Worm (Caenorhabditis elegans) whole organism, L4 larva: Measurements from ENCODE around the gene F16G10.11.

Experiments
- F10B5.3 ChIP-seq: sonication (generic microtip); optimal IDR thresholded peaks from 2 replicates; lab custom pipeline; 2016; ENCODE audit warnings: mild to moderate bottlenecking, missing genetic modification characterization, missing compliant biosample characterization
- R02D3.7 ChIP-seq: fragments of 150-350 bp; sonication (generic microtip); optimal IDR thresholded peaks from 3 replicates; lab custom pipeline; 2014; ENCODE audit warnings: missing biosample characterization, missing genetic modification characterization
- Y48G9A.11 ChIP-seq: fragments of 200-800 bp; sonication (Bioruptor generic); IDR thresholded peaks from 2 replicates; pipeline ENCODE4 v1.3.6; 2022; ENCODE audit warnings: missing genetic modification reagents, missing genetic modification characterization, missing compliant biosample characterization
- Y5F2A.4 ChIP-seq: fragments of 200-800 bp; sonication (Bioruptor generic); optimal IDR thresholded peaks from 2 replicates; lab custom pipeline; 2018; ENCODE audit warnings: mild to moderate bottlenecking, missing genetic modification characterization, missing compliant biosample characterization
- Y75B8A.6 ChIP-seq: fragments of 200-800 bp; sonication (Bioruptor generic); IDR thresholded peaks from 2 replicates; pipeline ENCODE4 v1.3.6; 2022; ENCODE audit warnings: missing genetic modification reagents, missing genetic modification characterization, missing compliant biosample characterization
- ZK337.2 ChIP-seq: fragments of 200-800 bp; sonication (Bioruptor generic); IDR thresholded peaks from 2 replicates; pipeline ENCODE4 v1.3.6; 2022; ENCODE audit warnings: missing genetic modification reagents, missing genetic modification characterization, missing compliant biosample characterization
- ZK546.5 ChIP-seq, 2 experiments: sonication (generic microtip); optimal IDR thresholded peaks; 2 replicates each; lab custom pipeline; 2017; ENCODE audit warnings: missing biosample characterization in 2 of 2, missing genetic modification characterization in 2 of 2
- arid-1 ChIP-seq: fragments of 200-800 bp; sonication (Bioruptor generic); conservative IDR thresholded peaks from 2 replicates; pipeline ENCODE4 v1.3.6; 2022; ENCODE audit warnings: missing genetic modification reagents, missing genetic modification characterization, missing compliant biosample characterization
- ceh-44 ChIP-seq: fragments of 200-800 bp; sonication (Bioruptor generic); IDR thresholded peaks from 2 replicates; pipeline ENCODE4 v1.3.6; 2022; ENCODE audit warnings: missing genetic modification reagents, missing genetic modification characterization, missing compliant biosample characterization
- ceh-62 ChIP-seq: sonication (generic microtip); optimal IDR thresholded peaks from 2 replicates; lab custom pipeline; 2017; ENCODE audit warnings: missing biosample characterization, missing genetic modification characterization
- ces-1 ChIP-seq: fragments of 150-350 bp; sonication (generic microtip); optimal IDR thresholded peaks from 4 replicates; lab custom pipeline; 2014; ENCODE audit warnings: missing biosample characterization, missing genetic modification reagents, missing genetic modification characterization
- cey-2 ChIP-seq: sonication (generic microtip); optimal IDR thresholded peaks from 3 replicates; lab custom pipeline; 2017; ENCODE audit warnings: missing genetic modification characterization, mild to moderate bottlenecking, missing compliant biosample characterization, antibody characterized with exemption, borderline replicate concordance; ENCODE audit not compliant: insufficient read depth
- daf-16 ChIP-seq, 3 experiments: sonication (generic microtip); optimal IDR thresholded peaks; 2 replicates each; lab custom pipeline; 2016 to 2017; ENCODE audit warnings: missing genetic modification characterization in 3 of 3, missing genetic modification reagents in 3 of 3, mild to moderate bottlenecking in 2 of 3, missing compliant biosample characterization in 2 of 3, missing biosample characterization in 1 of 3, moderate library complexity in 1 of 3
- daf-8 ChIP-seq: fragments of 200-800 bp; sonication (Bioruptor generic); IDR thresholded peaks from 2 replicates; pipeline ENCODE4 v1.3.6; 2022; ENCODE audit warnings: missing genetic modification characterization, missing compliant biosample characterization
- dmd-8 ChIP-seq: fragments of 200-800 bp; sonication (Bioruptor generic); IDR thresholded peaks from 2 replicates; pipeline ENCODE4 v1.3.6; 2022; ENCODE audit warnings: missing genetic modification characterization, missing compliant biosample characterization
- dmd-9 ChIP-seq: fragments of 200-800 bp; sonication (Bioruptor generic); IDR thresholded peaks from 2 replicates; pipeline ENCODE4 v1.3.6; 2022; ENCODE audit warnings: missing genetic modification reagents, missing genetic modification characterization, missing compliant biosample characterization
- dve-1 ChIP-seq: sonication (generic microtip); optimal IDR thresholded peaks from 2 replicates; lab custom pipeline; 2017; ENCODE audit warnings: antibody characterized with exemption, mild to moderate bottlenecking, missing genetic modification characterization, missing compliant biosample characterization; ENCODE audit not compliant: insufficient read depth
- egl-27 ChIP-seq: sonication (generic microtip); optimal IDR thresholded peaks from 3 replicates; lab custom pipeline; 2017; ENCODE audit warnings: missing biosample characterization, missing genetic modification reagents, missing genetic modification characterization
- fkh-10 ChIP-seq: fragments of 150-350 bp; optimal IDR thresholded peaks from 2 replicates; lab custom pipeline; 2014; ENCODE audit warnings: missing biosample characterization, missing genetic modification reagents, missing genetic modification characterization
- fos-1 ChIP-seq: fragments of 150-350 bp; optimal IDR thresholded peaks from 2 replicates; lab custom pipeline; 2014; ENCODE audit warnings: missing biosample characterization, missing genetic modification characterization
- lsy-2 ChIP-seq, 2 experiments: fragments of 150-350 bp in 1 of 2; sonication (generic microtip) in 1 of 2; optimal IDR thresholded peaks; 2 replicates each; lab custom pipeline; 2014 to 2017; ENCODE audit warnings: missing biosample characterization in 2 of 2, missing genetic modification characterization in 2 of 2
- nhr-10 ChIP-seq: fragments of 150-350 bp; optimal IDR thresholded peaks from 2 replicates; lab custom pipeline; 2014; ENCODE audit warnings: missing biosample characterization, missing genetic modification characterization
- nhr-28 ChIP-seq: fragments of 150-350 bp; optimal IDR thresholded peaks from 2 replicates; lab custom pipeline; 2014; ENCODE audit warnings: missing biosample characterization, missing genetic modification characterization
- nhr-42 ChIP-seq: fragments of 200-800 bp; sonication (Bioruptor generic); IDR thresholded peaks from 2 replicates; pipeline ENCODE4 v1.3.6; 2022; ENCODE audit warnings: missing genetic modification characterization, missing compliant biosample characterization
- pha-4 ChIP-seq, 2 experiments: fragments of 150-350 bp in 1 of 2; fragments of 200-800 bp in 1 of 2; sonication (Bioruptor generic) in 1 of 2; IDR thresholded peaks in 1 of 2; optimal IDR thresholded peaks in 1 of 2; 2 replicates each; pipeline versions ENCODE4 v1.3.6 to Lab custom; 2014 to 2022; ENCODE audit warnings: missing genetic modification characterization in 2 of 2, missing genetic modification reagents in 2 of 2, missing biosample characterization in 1 of 2, missing compliant biosample characterization in 1 of 2
- php-3 ChIP-seq: fragments of 200-800 bp; sonication (Bioruptor generic); IDR thresholded peaks from 2 replicates; pipeline ENCODE4 v1.3.6; 2022; ENCODE audit warnings: missing genetic modification reagents, missing genetic modification characterization, missing compliant biosample characterization
- pqm-1 ChIP-seq: sonication (generic microtip); optimal IDR thresholded peaks from 2 replicates; lab custom pipeline; 2017; ENCODE audit warnings: missing biosample characterization, missing genetic modification characterization
- snpc-1.2 ChIP-seq: fragments of 200-800 bp; sonication (Bioruptor generic); IDR thresholded peaks from 2 replicates; pipeline ENCODE4 v1.3.6; 2022; ENCODE audit warnings: missing genetic modification reagents, missing genetic modification characterization, missing compliant biosample characterization
- snpc-4 ChIP-seq: fragments of 150-350 bp; optimal IDR thresholded peaks from 2 replicates; lab custom pipeline; 2014; ENCODE audit warnings: missing biosample characterization, missing genetic modification characterization
- spr-1 ChIP-seq: sonication (generic microtip); optimal IDR thresholded peaks from 2 replicates; lab custom pipeline; 2016; ENCODE audit warnings: mild to moderate bottlenecking, missing genetic modification characterization, missing compliant biosample characterization
- tag-97 ChIP-seq: fragments of 200-800 bp; sonication (Bioruptor generic); IDR thresholded peaks from 2 replicates; pipeline ENCODE4 v1.3.6; 2022; ENCODE audit warnings: missing genetic modification characterization, missing compliant biosample characterization
- tra-1 ChIP-seq: fragments of 200-800 bp; sonication (Bioruptor generic); IDR thresholded peaks from 2 replicates; pipeline ENCODE4 v1.3.6; 2022; ENCODE audit warnings: missing genetic modification reagents, missing genetic modification characterization, missing compliant biosample characterization
- unc-62 ChIP-seq, 3 experiments: fragments of 150-350 bp in 1 of 3; sonication (generic microtip); optimal IDR thresholded peaks in 2 of 3; peaks in 1 of 3; 1 replicate in 1 of 3; 2 replicates in 2 of 3; lab custom pipeline; 2014 to 2017; ENCODE audit warnings: missing biosample characterization in 3 of 3, missing genetic modification characterization in 3 of 3, missing genetic modification reagents in 3 of 3, missing genotype in 1 of 3
- vab-7 ChIP-seq: fragments of 200-800 bp; sonication (Bioruptor generic); IDR thresholded peaks from 2 replicates; pipeline ENCODE4 v1.3.6; 2022; ENCODE audit warnings: missing genetic modification reagents, missing genetic modification characterization, missing compliant biosample characterization
- zfp-3 ChIP-seq: fragments of 200-800 bp; sonication (Bioruptor generic); conservative IDR thresholded peaks from 2 replicates; pipeline ENCODE4 v1.3.6; 2022; ENCODE audit warnings: missing genetic modification reagents, missing genetic modification characterization, missing compliant biosample characterization
- zip-11 ChIP-seq: fragments of 200-800 bp; sonication (Bioruptor generic); IDR thresholded peaks from 2 replicates; pipeline ENCODE4 v1.3.6; 2022; ENCODE audit warnings: missing genetic modification characterization, missing compliant biosample characterization

F16G10.11 gene

ce11 chrII:2415439-2415838 lies 21.7 kb upstream of the F16G10.11 start, which contains the start of gene fbxa-4 (continued):
- no peak for TF ChIP-seq dmd-8 (GFP tag; lab: Robert Waterston, UW)
- TF ChIP-seq, all 104 proteins: peak for 10

ce11 chrII:2412649-2413048 lies 18.9 kb upstream of the F16G10.11 start, which contains the start of gene fbxa-182:
Gene fbxa-182, minus strand, starts transcription at chrII:2412749.
- no peak for TF ChIP-seq vab-7 (GFP tag; lab: Robert Waterston, UW)
- TF ChIP-seq ces-1 (GFP tag; lab: Kevin White, UChicago): no peak
- no peak for TF ChIP-seq zip-11 (GFP tag; lab: Robert Waterston, UW)
- no peak for TF ChIP-seq fkh-10 (GFP tag; lab: Kevin White, UChicago)
- no peak for TF ChIP-seq snpc-1.2 (GFP tag; lab: Robert Waterston, UW)
- no peak for TF ChIP-seq zfp-3
- no peak for TF ChIP-seq lsy-2 (tag; optimal IDR thresholded peaks at IDR 0.05; lab: Kevin White, UChicago)
- TF ChIP-seq spr-1 (tag; lab: Kevin White, UChicago): no peak
- TF ChIP-seq dmd-9 (GFP tag; lab: Robert Waterston, UW): no peak
- TF ChIP-seq unc-62 (GFP tag; optimal IDR thresholded peaks at IDR 0.05 in 1 of 2; lab: Kevin White, UChicago): peak in 1 of 2 experiments; percentile 9
- TF ChIP-seq unc-62 (tag; optimal IDR thresholded peaks at IDR 0.05; lab: Kevin White, UChicago): no peak
- TF ChIP-seq F10B5.3 (tag; lab: Kevin White, UChicago): no peak
- 0 out of 2 replicates have a peak, but pooled peaks have one; percentile 23 for TF ChIP-seq php-3
- TF ChIP-seq ZK337.2 (GFP tag; lab: Robert Waterston, UW): no peak
- no peak for TF ChIP-seq tra-1 (GFP tag; lab: Robert Waterston, UW)
- no peak for TF ChIP-seq nhr-42 (GFP tag; lab: Robert Waterston, UW)
- TF ChIP-seq Y75B8A.6 (GFP tag; lab: Robert Waterston, UW): no peak
- TF ChIP-seq fos-1 (tag; lab: Kevin White, UChicago): no peak
- peak; percentile 19 for TF ChIP-seq nhr-28 (tag; lab: Kevin White, UChicago)
- TF ChIP-seq Y5F2A.4: no peak
- TF ChIP-seq nhr-10 (tag; lab: Kevin White, UChicago): no peak
- no peak for TF ChIP-seq arid-1
- no peak for TF ChIP-seq daf-8 (GFP tag; lab: Robert Waterston, UW)
- no peak for TF ChIP-seq tag-97 (GFP tag; lab: Robert Waterston, UW)
- TF ChIP-seq dve-1 (tag; lab: Kevin White, UChicago): peak; percentile 14
- no peak for TF ChIP-seq Y48G9A.11 (GFP tag; lab: Robert Waterston, UW)
- peak; percentile 17 for TF ChIP-seq pqm-1 (tag; lab: Kevin White, UChicago)
- no peak for TF ChIP-seq pha-4 (GFP tag; IDR thresholded peaks at IDR 0.05; lab: Robert Waterston, UW)
- TF ChIP-seq pha-4 (tag; optimal IDR thresholded peaks at IDR 0.05; lab: Kevin White, UChicago): no peak
- no peak for TF ChIP-seq daf-16 (GFP tag; optimal IDR thresholded peaks at IDR 0.05; lab: Kevin White, UChicago)
- peak; percentile 37 for TF ChIP-seq daf-16 (tag; optimal IDR thresholded peaks at IDR 0.05; lab: Kevin White, UChicago)
- TF ChIP-seq cey-2 (tag; lab: Kevin White, UChicago): no peak
- TF ChIP-seq snpc-4: no peak
- no peak for TF ChIP-seq egl-27
- TF ChIP-seq ceh-62: no peak
- no peak for TF ChIP-seq R02D3.7 (tag; lab: Kevin White, UChicago)
- TF ChIP-seq ZK546.5 (tag; optimal IDR thresholded peaks at IDR 0.05; lab: Kevin White, UChicago): no peak

- TF ChIP-seq unc-62 (GFP tag; optimal IDR thresholded peaks at IDR 0.05 in 1 of 2; lab: Kevin White, UChicago) (peak in 1 of 2 experiments; percentile 51), unc-62 (tag; optimal IDR thresholded peaks at IDR 0.05; lab: Kevin White, UChicago) (no peak), ceh-44 (GFP tag; lab: Robert Waterston, UW) (no peak)
- TF ChIP-seq, all 104 proteins: peak for 1
Observed at ce11 chrII:2411555-2411954, 17.8 kb upstream of the F16G10.11 start.
